Worm (Caenorhabditis elegans) whole organism, L4/young adult: ENCODE measurements around the gene parp-2.

Experiments used
- W03F9.2 ChIP-seq: fragments of 150-350 bp; optimal IDR thresholded peaks from 2 replicates; lab custom pipeline; 2014; ENCODE audit warnings: missing biosample characterization, missing genetic modification characterization
- dao-5 ChIP-seq: sonication (generic microtip); optimal IDR thresholded peaks from 2 replicates; lab custom pipeline; 2016; ENCODE audit warnings: missing genotype, missing genetic modification characterization, moderate library complexity, missing compliant biosample characterization
- him-1 ChIP-seq: sonication (generic microtip); optimal IDR thresholded peaks from 2 replicates; lab custom pipeline; 2016; ENCODE audit warnings: missing genotype, missing genetic modification reagents, missing genetic modification characterization, missing compliant biosample characterization

DNA sequence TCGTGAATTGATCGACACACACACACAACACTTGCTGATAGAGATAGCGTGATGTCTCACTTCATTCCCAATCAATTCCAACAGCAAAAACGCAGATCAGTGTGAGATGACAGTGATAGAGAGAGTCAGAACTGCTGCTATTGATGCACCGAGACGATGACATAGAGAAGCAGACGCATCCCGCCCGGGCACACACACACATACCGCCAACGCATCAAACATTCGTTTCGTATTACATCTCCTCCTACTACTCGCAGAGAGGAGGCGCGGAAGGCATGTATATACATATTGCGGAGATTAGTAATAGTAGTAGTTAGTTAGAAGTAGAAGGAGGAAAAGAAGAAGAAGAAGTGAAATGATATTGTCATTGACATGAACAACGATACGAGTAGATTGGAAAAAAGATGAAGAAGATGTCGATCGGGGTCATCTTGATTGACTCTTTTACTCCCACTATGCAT, 26.6 kb downstream of the parp-2 start:
- TF ChIP-seq dao-5 (tag; lab: Kevin White, UChicago), result no peak
- no peak for TF ChIP-seq him-1 (tag; lab: Kevin White, UChicago)
- TF ChIP-seq W03F9.2 (tag; lab: Kevin White, UChicago), result no peak
